Fruit fly (Drosophila melanogaster) whole organism, embryonic: ENCODE results near the gene RpL35.

Source experiments
- B-H2 ChIP-seq: fragments of 200-800 bp; sonication (Bioruptor generic); optimal IDR thresholded peaks from 2 replicates; lab custom pipeline; 2018; ENCODE audit warnings: missing biosample characterization, mild to moderate bottlenecking, missing genetic modification characterization
- Bdp1 ChIP-seq: fragments of 200-800 bp; sonication (Bioruptor generic); optimal IDR thresholded peaks from 3 replicates; lab custom pipeline; 2016; ENCODE audit warnings: missing biosample characterization, missing genetic modification characterization
- CG10147 ChIP-seq: fragments of 200-800 bp; sonication (Bioruptor generic); optimal IDR thresholded peaks from 2 replicates; lab custom pipeline; 2019; ENCODE audit warnings: missing biosample characterization, mild to moderate bottlenecking, missing genetic modification characterization, moderate library complexity
- CG14965 ChIP-seq: fragments of 200-800 bp; sonication (Bioruptor generic); optimal IDR thresholded peaks from 2 replicates; lab custom pipeline; 2016; ENCODE audit warnings: missing biosample characterization, missing genetic modification characterization, borderline replicate concordance
- CG1647 ChIP-seq: fragments of 200-800 bp; sonication (Bioruptor generic); optimal IDR thresholded peaks from 3 replicates; lab custom pipeline; 2016; ENCODE audit warnings: missing biosample characterization, missing genetic modification characterization
- CG17359 ChIP-seq: fragments of 200-800 bp; sonication (Bioruptor generic); optimal IDR thresholded peaks from 3 replicates; lab custom pipeline; 2018; ENCODE audit warnings: missing biosample characterization, mild to moderate bottlenecking, missing genetic modification characterization, moderate library complexity
- CG18764 ChIP-seq: fragments of 200-800 bp; sonication (Bioruptor generic); optimal IDR thresholded peaks from 3 replicates; lab custom pipeline; 2016; ENCODE audit warnings: missing biosample characterization, missing genetic modification characterization
- CG2120 ChIP-seq: fragments of 200-800 bp; sonication (Bioruptor generic); optimal IDR thresholded peaks from 3 replicates; lab custom pipeline; 2016; ENCODE audit warnings: missing biosample characterization, missing genetic modification characterization
- CG2199 ChIP-seq: fragments of 200-800 bp; sonication (Bioruptor generic); IDR thresholded peaks from 3 replicates; pipeline ENCODE4 v1.3.6; 2022; ENCODE audit warnings: missing biosample characterization, missing genetic modification characterization
- CG2889 ChIP-seq: fragments of 200-800 bp; sonication (Bioruptor generic); IDR thresholded peaks from 3 replicates; pipeline ENCODE4 v1.3.6; 2022; ENCODE audit warnings: missing biosample characterization, missing genetic modification characterization
- CG3163 ChIP-seq: fragments of 200-800 bp; sonication (Bioruptor generic); optimal IDR thresholded peaks from 3 replicates; lab custom pipeline; 2016; ENCODE audit warnings: missing biosample characterization, missing genetic modification characterization
- CG32767 ChIP-seq: fragments of 200-800 bp; sonication (Bioruptor generic); IDR thresholded peaks from 2 replicates; pipeline ENCODE4 v1.3.6; 2022; ENCODE audit warnings: missing biosample characterization, missing genetic modification characterization
- CG3838 ChIP-seq: fragments of 200-800 bp; sonication (Bioruptor generic); optimal IDR thresholded peaks from 3 replicates; lab custom pipeline; 2016; ENCODE audit warnings: missing biosample characterization, missing genetic modification characterization
- CG6854 ChIP-seq: fragments of 200-800 bp; sonication (Bioruptor generic); optimal IDR thresholded peaks from 3 replicates; lab custom pipeline; 2017; ENCODE audit warnings: missing biosample characterization, mild to moderate bottlenecking, missing genetic modification characterization
- CG7271 ChIP-seq: fragments of 200-800 bp; sonication (Bioruptor generic); optimal IDR thresholded peaks from 2 replicates; lab custom pipeline; 2018; ENCODE audit warnings: missing biosample characterization, mild to moderate bottlenecking, missing genetic modification characterization, moderate library complexity
- Drgx ChIP-seq: fragments of 200-800 bp; sonication (Bioruptor generic); IDR thresholded peaks from 2 replicates; pipeline ENCODE4 v1.3.6; 2022; ENCODE audit warnings: missing biosample characterization, missing genetic modification characterization
- Ets97D ChIP-seq: fragments of 200-800 bp; sonication (Bioruptor generic); optimal IDR thresholded peaks from 3 replicates; lab custom pipeline; 2016; ENCODE audit warnings: missing biosample characterization, missing genetic modification characterization
- Fer1 ChIP-seq: fragments of 200-800 bp; sonication (Bioruptor generic); optimal IDR thresholded peaks from 2 replicates; lab custom pipeline; 2017; ENCODE audit warnings: missing biosample characterization, mild to moderate bottlenecking, missing genetic modification characterization
- H15 ChIP-seq: fragments of 200-800 bp; sonication (Bioruptor generic); IDR thresholded peaks from 3 replicates; pipeline ENCODE4 v1.3.6; 2022; ENCODE audit warnings: missing biosample characterization, missing genetic modification characterization
- HLH4C ChIP-seq: fragments of 200-800 bp; sonication (Bioruptor generic); IDR thresholded peaks from 3 replicates; pipeline ENCODE4 v1.3.6; 2022; ENCODE audit warnings: missing biosample characterization, missing genetic modification characterization; ENCODE audit not compliant: partially characterized antibody
- Hr3 ChIP-seq: fragments of 200-800 bp; sonication (Bioruptor generic); optimal IDR thresholded peaks from 3 replicates; lab custom pipeline; 2016; ENCODE audit warnings: missing biosample characterization, missing genetic modification characterization
- Hr39 ChIP-seq: fragments of >200 bp; optimal IDR thresholded peaks from 2 replicates; lab custom pipeline; 2017
- NK7.1 ChIP-seq: fragments of 200-800 bp; sonication (Bioruptor generic); optimal IDR thresholded peaks from 3 replicates; lab custom pipeline; 2016; ENCODE audit warnings: missing biosample characterization, missing genetic modification characterization
- Nf-YA ChIP-seq: fragments of 200-800 bp; sonication (Bioruptor generic); IDR thresholded peaks from 2 replicates; pipeline ENCODE4 v1.3.6; 2022; ENCODE audit warnings: missing biosample characterization, missing genetic modification characterization
- Pdp1 ChIP-seq, 2 experiments: fragments of 200-800 bp; sonication (Bioruptor generic); optimal IDR thresholded peaks; 3 replicates each; lab custom pipeline; 2016; ENCODE audit warnings: missing biosample characterization in 2 of 2, missing genetic modification characterization in 2 of 2, mild to moderate bottlenecking in 1 of 2, moderate library complexity in 1 of 2
- Rx ChIP-seq: fragments of 200-800 bp; sonication (Bioruptor generic); IDR thresholded peaks from 2 replicates; pipeline ENCODE4 v1.3.6; 2022; ENCODE audit warnings: missing biosample characterization, missing genetic modification characterization
- Spps ChIP-seq: fragments of 200-800 bp; sonication (Bioruptor generic); optimal IDR thresholded peaks from 2 replicates; lab custom pipeline; 2018; ENCODE audit warnings: missing biosample characterization, mild to moderate bottlenecking, missing genetic modification characterization
- Trl ChIP-seq, 3 experiments: fragments of >200 bp in 2 of 3; fragments of 200-800 bp in 1 of 3; sonication (Bioruptor generic) in 1 of 3; optimal IDR thresholded peaks; 2 replicates in 1 of 3; 3 replicates in 2 of 3; lab custom pipeline; 2016 to 2017; ENCODE audit warnings: missing biosample characterization in 1 of 3, missing genetic modification characterization in 1 of 3
- caup ChIP-seq: fragments of 200-800 bp; sonication (Bioruptor generic); optimal IDR thresholded peaks from 3 replicates; lab custom pipeline; 2017; ENCODE audit warnings: missing biosample characterization, mild to moderate bottlenecking, missing genetic modification characterization, moderate library complexity; ENCODE audit not compliant: severe bottlenecking
- chif ChIP-seq, 2 experiments: fragments of 200-800 bp; sonication (Bioruptor generic); optimal IDR thresholded peaks; 3 replicates each; lab custom pipeline; 2016; ENCODE audit warnings: missing biosample characterization in 2 of 2, missing genetic modification characterization in 2 of 2
- dysf ChIP-seq: fragments of 200-800 bp; sonication (Bioruptor generic); IDR thresholded peaks from 3 replicates; pipeline ENCODE4 v1.3.6; 2022; ENCODE audit warnings: missing biosample characterization, missing genetic modification characterization
- ems ChIP-seq: fragments of 200-800 bp; sonication (Bioruptor generic); optimal IDR thresholded peaks from 3 replicates; lab custom pipeline; 2016; ENCODE audit warnings: missing biosample characterization, missing genetic modification characterization
- h ChIP-seq: fragments of >200 bp; optimal IDR thresholded peaks from 2 replicates; lab custom pipeline; 2017
- kay ChIP-seq: fragments of 200-800 bp; sonication (Bioruptor generic); optimal IDR thresholded peaks from 2 replicates; lab custom pipeline; 2016; ENCODE audit warnings: missing biosample characterization, missing genetic modification characterization
- lbe ChIP-seq: fragments of 200-800 bp; sonication (Bioruptor generic); optimal IDR thresholded peaks from 2 replicates; lab custom pipeline; 2016; ENCODE audit warnings: missing biosample characterization, mild to moderate bottlenecking, missing genetic modification characterization
- odd ChIP-seq: fragments of 200-800 bp; sonication (Bioruptor generic); optimal IDR thresholded peaks from 2 replicates; lab custom pipeline; 2017; ENCODE audit warnings: missing biosample characterization, mild to moderate bottlenecking, missing genetic modification characterization
- org-1 ChIP-seq: fragments of 200-800 bp; sonication (Bioruptor generic); optimal IDR thresholded peaks from 2 replicates; lab custom pipeline; 2017; ENCODE audit warnings: missing biosample characterization, missing genetic modification characterization
- pan ChIP-seq, 4 experiments: fragments of >200 bp in 3 of 4; fragments of 200-800 bp in 1 of 4; sonication (Bioruptor generic) in 1 of 4; optimal IDR thresholded peaks in 3 of 4; IDR thresholded peaks in 1 of 4; 2 replicates each; pipeline versions ENCODE4 v1.3.6 to Lab custom; 2017 to 2022; ENCODE audit warnings: missing biosample characterization in 2 of 4, missing genetic modification characterization in 2 of 4, mixed read lengths in 1 of 4
- peb ChIP-seq: fragments of 200-800 bp; sonication (Bioruptor generic); IDR thresholded peaks from 2 replicates; pipeline ENCODE4 v1.3.6; 2022; ENCODE audit warnings: missing biosample characterization, missing genetic modification characterization
- pum ChIP-seq: fragments of 200-800 bp; sonication (Bioruptor generic); optimal IDR thresholded peaks from 2 replicates; lab custom pipeline; 2016; ENCODE audit warnings: missing biosample characterization, missing genetic modification characterization
- pzg ChIP-seq: fragments of 200-800 bp; sonication (Bioruptor generic); optimal IDR thresholded peaks from 3 replicates; lab custom pipeline; 2018; ENCODE audit warnings: missing biosample characterization, mild to moderate bottlenecking, missing genetic modification characterization, moderate library complexity
- slp2 ChIP-seq: fragments of 200-800 bp; sonication (Bioruptor generic); optimal IDR thresholded peaks from 2 replicates; lab custom pipeline; 2016; ENCODE audit warnings: missing biosample characterization, missing genetic modification characterization
- tna ChIP-seq: fragments of 200-800 bp; sonication (Bioruptor generic); IDR thresholded peaks from 2 replicates; pipeline ENCODE4 v1.3.6; 2022; ENCODE audit warnings: missing biosample characterization, missing genetic modification characterization; ENCODE audit not compliant: partially characterized antibody
- twi ChIP-seq: fragments of 200-800 bp; optimal IDR thresholded peaks from 2 replicates; lab custom pipeline; 2019; ENCODE audit warnings: missing biosample characterization, mild to moderate bottlenecking, missing genetic modification characterization, moderate library complexity
- vfl ChIP-seq: fragments of 200-800 bp; sonication (Bioruptor generic); optimal IDR thresholded peaks from 2 replicates; lab custom pipeline; 2016; ENCODE audit warnings: missing biosample characterization, missing genetic modification characterization
- yki ChIP-seq: fragments of >200 bp; optimal IDR thresholded peaks from 3 replicates; lab custom pipeline; 2018

RpL35 gene

dm6 chrX:5705899-5706312, 33.7 kb downstream of the RpL35 start (continued):
- no peak for TF ChIP-seq CG3163 (GFP tag; lab: Kevin White, UChicago)
- TF ChIP-seq chif (GFP tag; optimal IDR thresholded peaks at IDR 0.05; lab: Kevin White, UChicago), result peak; percentile 48 to 76
- peak; percentile 82 for TF ChIP-seq peb (GFP tag; lab: Robert Waterston, UW)
- peak; percentile 62 for TF ChIP-seq pum (GFP tag; lab: Kevin White, UChicago)
- peak; percentile 89 for TF ChIP-seq CG10147 (GFP tag; lab: Kevin White, UChicago)
- TF ChIP-seq CG3838, result peak; percentile 23
- peak; percentile 88 for TF ChIP-seq CG17359 (tag; lab: Kevin White, UChicago)
- TF ChIP-seq Trl (optimal IDR thresholded peaks at IDR 0.05; lab: Kevin White, UChicago), result no peak
- peak; percentile 56 for TF ChIP-seq Trl (GFP tag; optimal IDR thresholded peaks at IDR 0.05; lab: Kevin White, UChicago)
- no peak for TF ChIP-seq Ets97D
- peak; percentile 83 for TF ChIP-seq CG2889 (GFP tag; lab: Robert Waterston, UW)
- TF ChIP-seq Drgx (GFP tag; lab: Robert Waterston, UW), result peak; percentile 95
- no peak for TF ChIP-seq CG2199 (GFP tag; lab: Robert Waterston, UW)
- peak; percentile 88 for TF ChIP-seq H15
- TF ChIP-seq Nf-YA (GFP tag; lab: Robert Waterston, UW), result peak; percentile 88
- no peak for TF ChIP-seq pan (optimal IDR thresholded peaks at IDR 0.05; lab: Kevin White, UChicago)
- peak in 1 of 2 experiments; percentile 95 for TF ChIP-seq pan (GFP tag; optimal IDR thresholded peaks at IDR 0.05 in 1 of 2, IDR thresholded peaks at IDR 0.05 in 1 of 2)
- no peak for TF ChIP-seq Hr39 (lab: Kevin White, UChicago)
- peak; percentile 28 for TF ChIP-seq vfl
- peak; percentile 74 for TF ChIP-seq odd (GFP tag; lab: Kevin White, UChicago)
- no peak for TF ChIP-seq h (lab: Kevin White, UChicago)
- TF ChIP-seq kay (GFP tag; lab: Kevin White, UChicago), result peak; percentile 75
- TF ChIP-seq lbe, result no peak
- peak; percentile 37 for TF ChIP-seq slp2 (GFP tag; lab: Kevin White, UChicago)
- TF ChIP-seq caup (GFP tag; lab: Kevin White, UChicago), result peak; percentile 87
- TF ChIP-seq CG14965 (GFP tag; lab: Kevin White, UChicago), result no peak
- peak; percentile 34 for TF ChIP-seq NK7.1 (GFP tag; lab: Kevin White, UChicago)
- peak; percentile 94 for TF ChIP-seq Fer1 (GFP tag; lab: Kevin White, UChicago)

- no peak for TF ChIP-seq Hr3
- TF ChIP-seq Pdp1 (GFP tag; optimal IDR thresholded peaks at IDR 0.05; lab: Kevin White, UChicago), result peak in 1 of 2 experiments; percentile 54
- no peak for TF ChIP-seq CG1647 (GFP tag; lab: Kevin White, UChicago)
- no peak for TF ChIP-seq Rx (GFP tag; lab: Robert Waterston, UW)
Observed at dm6 chrX:5712966-5713365, 40.8 kb downstream of the RpL35 start.

- no peak for TF ChIP-seq Spps
- TF ChIP-seq Drgx (GFP tag; lab: Robert Waterston, UW), result no peak
- no peak for TF ChIP-seq CG7271 (tag; lab: Kevin White, UChicago)
- no peak for TF ChIP-seq tna
- no peak for TF ChIP-seq yki (lab: Kevin White, UChicago)
- no peak for TF ChIP-seq CG2120
- no peak for TF ChIP-seq CG6854
- no peak for TF ChIP-seq twi
- no peak for TF ChIP-seq Rx (GFP tag; lab: Robert Waterston, UW)
- no peak for TF ChIP-seq CG18764 (GFP tag; lab: Kevin White, UChicago)
- no peak for TF ChIP-seq Bdp1 (GFP tag; lab: Kevin White, UChicago)
- no peak for TF ChIP-seq ems
- TF ChIP-seq pzg (GFP tag; lab: Kevin White, UChicago), result no peak
- no peak for TF ChIP-seq B-H2 (GFP tag; lab: Kevin White, UChicago)
- no peak for TF ChIP-seq CG32767 (GFP tag; lab: Robert Waterston, UW)
- no peak for TF ChIP-seq org-1 (GFP tag; lab: Kevin White, UChicago)
- TF ChIP-seq HLH4C (GFP tag; lab: Robert Waterston, UW), result no peak
- no peak for TF ChIP-seq dysf (GFP tag; lab: Robert Waterston, UW)
Observed at dm6 chrX:5714786-5715185, 42.6 kb downstream of the RpL35 start.
